Worm (Caenorhabditis elegans) whole organism, young adult: ENCODE data around the gene F02E11.3.

Source experiments
- B0019.2 ChIP-seq: fragments of 200-800 bp; sonication (Bioruptor generic); conservative IDR thresholded peaks from 2 replicates; pipeline ENCODE4 v1.3.6; 2022; ENCODE audit warnings: missing genetic modification reagents, missing genetic modification characterization, missing compliant biosample characterization
- B0035.1 ChIP-seq: sonication (generic microtip); optimal IDR thresholded peaks from 2 replicates; lab custom pipeline; 2016; ENCODE audit warnings: missing genetic modification characterization, mild to moderate bottlenecking, missing compliant biosample characterization, missing genotype, missing genetic modification reagents
- K11D2.4 ChIP-seq: fragments of 200-800 bp; sonication (Bioruptor generic); IDR thresholded peaks from 2 replicates; pipeline ENCODE4 v1.3.6; 2022; ENCODE audit warnings: missing genetic modification reagents, missing genetic modification characterization, missing compliant biosample characterization
- T07F8.4 ChIP-seq: sonication (generic microtip); optimal IDR thresholded peaks from 2 replicates; lab custom pipeline; 2016; ENCODE audit warnings: mild to moderate bottlenecking, missing genetic modification characterization, moderate library complexity, missing compliant biosample characterization
- Y53G8AR.9 ChIP-seq: fragments of 200-800 bp; sonication (Bioruptor generic); conservative IDR thresholded peaks from 2 replicates; pipeline ENCODE4 v1.3.6; 2022; ENCODE audit warnings: missing genetic modification reagents, missing genetic modification characterization, missing compliant biosample characterization
- Y95B8A.8 ChIP-seq: fragments of 200-800 bp; sonication (Bioruptor generic); IDR thresholded peaks from 2 replicates; pipeline ENCODE4 v1.3.6; 2022; ENCODE audit warnings: missing genetic modification reagents, missing genetic modification characterization, missing compliant biosample characterization
- akir-1 ChIP-seq: fragments of 200-800 bp; sonication (Bioruptor generic); optimal IDR thresholded peaks from 2 replicates; lab custom pipeline; 2018; ENCODE audit warnings: mild to moderate bottlenecking, missing genetic modification characterization, moderate library complexity, missing compliant biosample characterization
- ama-1 ChIP-seq, 3 experiments: fragments of 150-350 bp in 1 of 3; sonication (generic microtip) in 2 of 3; optimal IDR thresholded peaks; 2 replicates each; lab custom pipeline; 2014 to 2018; ENCODE audit warnings: missing biosample characterization in 2 of 3, missing genetic modification characterization in 2 of 3, missing genetic modification reagents in 2 of 3
- aptf-2 ChIP-seq: fragments of 200-800 bp; sonication (Bioruptor generic); conservative IDR thresholded peaks from 2 replicates; pipeline ENCODE4 v1.3.6; 2022; ENCODE audit warnings: missing genetic modification reagents, missing genetic modification characterization, missing compliant biosample characterization
- athp-1 ChIP-seq: sonication (generic microtip); optimal IDR thresholded peaks from 2 replicates; lab custom pipeline; 2017; ENCODE audit warnings: mild to moderate bottlenecking, missing genetic modification characterization, missing compliant biosample characterization
- bed-1 ChIP-seq: fragments of 200-800 bp; sonication (Bioruptor generic); IDR thresholded peaks from 2 replicates; pipeline ENCODE4 v1.3.6; 2022; ENCODE audit warnings: missing genetic modification reagents, missing genetic modification characterization, missing compliant biosample characterization
- ceh-27 ChIP-seq: fragments of 200-800 bp; sonication (Bioruptor generic); optimal IDR thresholded peaks from 2 replicates; lab custom pipeline; 2018; ENCODE audit warnings: mild to moderate bottlenecking, missing genetic modification characterization, moderate library complexity, missing compliant biosample characterization
- ceh-91 ChIP-seq: fragments of 200-800 bp; sonication (Bioruptor generic); IDR thresholded peaks from 2 replicates; pipeline ENCODE4 v1.3.6; 2022; ENCODE audit warnings: missing genetic modification reagents, missing genetic modification characterization, missing compliant biosample characterization
- die-1 ChIP-seq: sonication (generic microtip); optimal IDR thresholded peaks from 2 replicates; lab custom pipeline; 2016; ENCODE audit warnings: missing genotype, mild to moderate bottlenecking, missing genetic modification characterization, missing compliant biosample characterization
- dox-1 ChIP-seq: fragments of 200-800 bp; sonication (Bioruptor generic); IDR thresholded peaks from 2 replicates; pipeline ENCODE4 v1.3.6; 2022; ENCODE audit warnings: missing genetic modification reagents, missing genetic modification characterization, missing compliant biosample characterization
- dpff-1 ChIP-seq: sonication (generic microtip); optimal IDR thresholded peaks from 2 replicates; lab custom pipeline; 2017; ENCODE audit warnings: mild to moderate bottlenecking, missing genetic modification characterization, missing compliant biosample characterization
- egrh-3 ChIP-seq: fragments of 200-800 bp; sonication (Bioruptor generic); IDR thresholded peaks from 2 replicates; pipeline ENCODE4 v1.3.6; 2022; ENCODE audit warnings: missing genetic modification reagents, missing genetic modification characterization, missing compliant biosample characterization
- ets-4 ChIP-seq: fragments of 200-800 bp; sonication (Bioruptor generic); optimal IDR thresholded peaks from 2 replicates; lab custom pipeline; 2018; ENCODE audit warnings: mild to moderate bottlenecking, missing genetic modification characterization, missing compliant biosample characterization
- gei-17 ChIP-seq: fragments of 200-800 bp; sonication (Bioruptor generic); optimal IDR thresholded peaks from 2 replicates; lab custom pipeline; 2018; ENCODE audit warnings: mild to moderate bottlenecking, missing genetic modification characterization, missing compliant biosample characterization
- hlh-12 ChIP-seq: sonication (generic microtip); optimal IDR thresholded peaks from 2 replicates; lab custom pipeline; 2016; ENCODE audit warnings: missing genetic modification characterization, missing compliant biosample characterization
- hmg-1.2 ChIP-seq: fragments of 200-800 bp; sonication (Bioruptor generic); IDR thresholded peaks from 2 replicates; pipeline ENCODE4 v1.3.6; 2022; ENCODE audit warnings: missing genetic modification reagents, missing genetic modification characterization, missing compliant biosample characterization
- lin-26 ChIP-seq: fragments of 200-800 bp; sonication (Bioruptor generic); IDR thresholded peaks from 2 replicates; pipeline ENCODE4 v1.3.6; 2022; ENCODE audit warnings: missing genetic modification reagents, missing genetic modification characterization, missing compliant biosample characterization
- lin-35 ChIP-seq, 3 experiments: fragments of 150-350 bp in 2 of 3; sonication (generic microtip) in 1 of 3; optimal IDR thresholded peaks; 2 replicates each; lab custom pipeline; 2014 to 2018; ENCODE audit warnings: missing biosample characterization in 3 of 3, missing genetic modification characterization in 3 of 3, missing genetic modification reagents in 3 of 3
- mcd-1 ChIP-seq: fragments of 200-800 bp; sonication (Bioruptor generic); IDR thresholded peaks from 2 replicates; pipeline ENCODE4 v1.3.6; 2022; ENCODE audit warnings: missing genetic modification reagents, missing genetic modification characterization, missing compliant biosample characterization
- mes-4 ChIP-seq: sonication (generic microtip); optimal IDR thresholded peaks from 2 replicates; lab custom pipeline; 2016; ENCODE audit warnings: missing genotype, missing genetic modification characterization, missing compliant biosample characterization
- nfya-1 ChIP-seq: sonication (generic microtip); optimal IDR thresholded peaks from 2 replicates; lab custom pipeline; 2017; ENCODE audit warnings: antibody characterized with exemption, missing compliant biosample characterization, missing genetic modification characterization, borderline replicate concordance; ENCODE audit not compliant: insufficient read depth
- nfyb-1 ChIP-seq: fragments of 200-800 bp; sonication (Bioruptor generic); IDR thresholded peaks from 2 replicates; pipeline ENCODE4 v1.3.6; 2022; ENCODE audit warnings: missing genetic modification reagents, missing genetic modification characterization, missing compliant biosample characterization
- nhr-179 ChIP-seq: sonication (generic microtip); optimal IDR thresholded peaks from 2 replicates; lab custom pipeline; 2016; ENCODE audit warnings: mild to moderate bottlenecking, missing genetic modification characterization, missing compliant biosample characterization
- rcor-1 ChIP-seq: fragments of 200-800 bp; sonication (Bioruptor generic); IDR thresholded peaks from 2 replicates; pipeline ENCODE4 v1.3.6; 2022; ENCODE audit warnings: missing genetic modification reagents, missing genetic modification characterization, missing compliant biosample characterization
- sea-2 ChIP-seq: fragments of 200-800 bp; sonication (Bioruptor generic); IDR thresholded peaks from 2 replicates; pipeline ENCODE4 v1.3.6; 2022; ENCODE audit warnings: missing genetic modification characterization, missing compliant biosample characterization
- snpc-1.1 ChIP-seq: sonication (generic microtip); optimal IDR thresholded peaks from 2 replicates; lab custom pipeline; 2017; ENCODE audit warnings: missing genetic modification characterization, mild to moderate bottlenecking, missing compliant biosample characterization, antibody characterized with exemption, moderate library complexity, missing genotype, missing genetic modification reagents; ENCODE audit not compliant: insufficient read depth
- snpc-1.3 ChIP-seq: sonication (generic microtip); optimal IDR thresholded peaks from 2 replicates; lab custom pipeline; 2017; ENCODE audit warnings: missing genetic modification characterization, mild to moderate bottlenecking, missing compliant biosample characterization, antibody characterized with exemption, moderate library complexity, missing genotype, missing genetic modification reagents; ENCODE audit not compliant: insufficient read depth
- snpc-3.4 ChIP-seq: sonication (generic microtip); optimal IDR thresholded peaks from 2 replicates; lab custom pipeline; 2017; ENCODE audit warnings: missing genetic modification characterization, mild to moderate bottlenecking, missing compliant biosample characterization, antibody characterized with exemption, moderate library complexity, missing genotype, missing genetic modification reagents
- somi-1 ChIP-seq: fragments of 200-800 bp; sonication (Bioruptor generic); optimal IDR thresholded peaks from 2 replicates; lab custom pipeline; 2018; ENCODE audit warnings: mild to moderate bottlenecking, missing genetic modification characterization, missing compliant biosample characterization
- tbx-9 ChIP-seq: sonication (generic microtip); optimal IDR thresholded peaks from 2 replicates; lab custom pipeline; 2016; ENCODE audit warnings: borderline replicate concordance, missing genetic modification characterization, inconsistent platforms, missing compliant biosample characterization
- unc-130 ChIP-seq: sonication (generic microtip); optimal IDR thresholded peaks from 2 replicates; lab custom pipeline; 2016; ENCODE audit warnings: missing genetic modification reagents, missing genetic modification characterization, missing compliant biosample characterization
- zfh-2 ChIP-seq: fragments of 200-800 bp; sonication (Bioruptor generic); conservative IDR thresholded peaks from 2 replicates; pipeline ENCODE4 v1.3.6; 2022; ENCODE audit warnings: missing genetic modification reagents, missing genetic modification characterization, missing compliant biosample characterization
- ztf-18 ChIP-seq: sonication (generic microtip); optimal IDR thresholded peaks from 2 replicates; lab custom pipeline; 2016; ENCODE audit warnings: missing genotype, mild to moderate bottlenecking, missing genetic modification characterization, missing compliant biosample characterization
- ztf-25 ChIP-seq: fragments of 200-800 bp; sonication (Bioruptor generic); IDR thresholded peaks from 2 replicates; pipeline ENCODE4 v1.3.6; 2022; ENCODE audit warnings: missing genetic modification reagents, missing genetic modification characterization, missing compliant biosample characterization
- ztf-26 ChIP-seq: sonication (generic microtip); optimal IDR thresholded peaks from 2 replicates; lab custom pipeline; 2017; ENCODE audit warnings: missing genetic modification characterization, missing compliant biosample characterization

F02E11.3 gene

ce11 chrII:3282353-3282752, 7.5 kb upstream of the F02E11.3 start, which contains the start of gene nep-13:
TSS of gene nep-13 (plus strand) at chrII:3282653.
- TF ChIP-seq ceh-27 (GFP tag; lab: Kevin White, UChicago) (no peak), Y53G8AR.9 (no peak), gei-17 (GFP tag; lab: Kevin White, UChicago) (no peak), B0035.1 (no peak), B0019.2 (no peak), somi-1 (GFP tag; lab: Kevin White, UChicago) (no peak), mcd-1 (GFP tag; lab: Robert Waterston, UW) (no peak), snpc-1.3 (tag; lab: Kevin White, UChicago) (no peak), ztf-18 (tag; lab: Kevin White, UChicago) (no peak), K11D2.4 (GFP tag; lab: Robert Waterston, UW) (no peak)

- TF ChIP-seq mes-4 (tag; lab: Kevin White, UChicago) (no peak), hlh-12 (tag; lab: Kevin White, UChicago) (no peak), snpc-1.1 (tag; lab: Kevin White, UChicago) (no peak), sea-2 (GFP tag; lab: Robert Waterston, UW) (no peak), ztf-18 (tag; lab: Kevin White, UChicago) (no peak), tbx-9 (tag; lab: Kevin White, UChicago) (no peak), T07F8.4 (no peak), ceh-27 (GFP tag; lab: Kevin White, UChicago) (no peak), snpc-3.4 (tag; lab: Kevin White, UChicago) (no peak), ets-4 (GFP tag; lab: Kevin White, UChicago) (no peak), ceh-91 (GFP tag; lab: Robert Waterston, UW) (no peak), hmg-1.2 (GFP tag; lab: Robert Waterston, UW) (no peak), akir-1 (no peak), ama-1 (optimal IDR thresholded peaks at IDR 0.05; lab: Kevin White, UChicago) (no peak), ama-1 (GFP tag; optimal IDR thresholded peaks at IDR 0.05; lab: Kevin White, UChicago) (no peak), nfya-1 (tag; lab: Kevin White, UChicago) (no peak), nhr-179 (tag; lab: Kevin White, UChicago) (no peak), egrh-3 (no peak)
Observed at ce11 chrII:3278634-3279033, 3.8 kb upstream of the F02E11.3 start, which contains the start of gene wht-4. TSS of gene wht-4 (plus strand) at chrII:3278934.

ce11 chrII:3277686-3278085, 2.9 kb upstream of the F02E11.3 start, which contains the start of gene F02E11.4:
TSS of gene F02E11.4 (minus strand) at chrII:3277786.
- no peak for TF ChIP-seq Y53G8AR.9
- TF ChIP-seq zfh-2 (GFP tag; lab: Robert Waterston, UW): no peak
- no peak for TF ChIP-seq bed-1 (GFP tag; lab: Robert Waterston, UW)
- TF ChIP-seq Y95B8A.8 (GFP tag; lab: Robert Waterston, UW): no peak
- TF ChIP-seq egrh-3: no peak
- TF ChIP-seq lin-26 (GFP tag; lab: Robert Waterston, UW): no peak
- no peak for TF ChIP-seq K11D2.4 (GFP tag; lab: Robert Waterston, UW)
- TF ChIP-seq ztf-25 (GFP tag; lab: Robert Waterston, UW): no peak
- TF ChIP-seq rcor-1 (GFP tag; lab: Robert Waterston, UW): no peak
- TF ChIP-seq, all 124 proteins: peak for 0

- TF ChIP-seq K11D2.4 (GFP tag; lab: Robert Waterston, UW): no peak
- TF ChIP-seq bed-1 (GFP tag; lab: Robert Waterston, UW): no peak
- TF ChIP-seq ceh-27 (GFP tag; lab: Kevin White, UChicago): no peak
- no peak for TF ChIP-seq ztf-26 (tag; lab: Kevin White, UChicago)
- TF ChIP-seq nfyb-1: no peak
- TF ChIP-seq unc-130 (GFP tag; lab: Kevin White, UChicago): no peak
- no peak for TF ChIP-seq athp-1 (tag; lab: Kevin White, UChicago)
- no peak for TF ChIP-seq lin-35 (GFP tag; optimal IDR thresholded peaks at IDR 0.05; lab: Kevin White, UChicago)
- no peak for TF ChIP-seq die-1 (tag; lab: Kevin White, UChicago)
- TF ChIP-seq lin-26 (GFP tag; lab: Robert Waterston, UW): no peak
- no peak for TF ChIP-seq aptf-2 (GFP tag; lab: Robert Waterston, UW)
- no peak for TF ChIP-seq mcd-1 (GFP tag; lab: Robert Waterston, UW)
- TF ChIP-seq dox-1 (GFP tag; lab: Robert Waterston, UW): no peak
- no peak for TF ChIP-seq dpff-1 (tag; lab: Kevin White, UChicago)
- TF ChIP-seq, all 124 proteins: peak for 0
Observed at ce11 chrII:3270598-3270997, 4.2 kb downstream of the F02E11.3 start.
